Worm (Caenorhabditis elegans) whole organism, late embryonic: ENCODE results near the gene C24B5.4.

ENCODE experiments used
- F13H6.1 ChIP-seq: sonication (generic microtip); optimal IDR thresholded peaks from 2 replicates; lab custom pipeline; 2016; ENCODE audit warnings: missing genetic modification characterization, missing compliant biosample characterization
- K09A11.1 ChIP-seq: sonication (generic microtip); optimal IDR thresholded peaks from 2 replicates; lab custom pipeline; 2017; ENCODE audit warnings: antibody characterized with exemption, mild to moderate bottlenecking, missing genetic modification characterization, missing compliant biosample characterization; ENCODE audit not compliant: insufficient read depth
- ama-1 ChIP-seq: fragments of 150-350 bp; optimal IDR thresholded peaks from 2 replicates; lab custom pipeline; 2014
- ceh-14 ChIP-seq: sonication (generic microtip); optimal IDR thresholded peaks from 2 replicates; lab custom pipeline; 2016; ENCODE audit warnings: missing genotype, missing genetic modification characterization, missing compliant biosample characterization
- ceh-31 ChIP-seq: sonication (generic microtip); optimal IDR thresholded peaks from 2 replicates; lab custom pipeline; 2016; ENCODE audit warnings: missing genetic modification characterization, missing compliant biosample characterization
- ceh-6 ChIP-seq: fragments of 200-800 bp; sonication (Bioruptor generic); optimal IDR thresholded peaks from 2 replicates; lab custom pipeline; 2018; ENCODE audit warnings: mild to moderate bottlenecking, missing genetic modification characterization, missing compliant biosample characterization
- ceh-9 ChIP-seq: sonication (generic microtip); optimal IDR thresholded peaks from 2 replicates; lab custom pipeline; 2016; ENCODE audit warnings: mild to moderate bottlenecking, missing genetic modification characterization, inconsistent platforms, missing compliant biosample characterization
- elt-2 ChIP-seq: sonication (generic microtip); optimal IDR thresholded peaks from 2 replicates; lab custom pipeline; 2016; ENCODE audit warnings: missing genetic modification reagents, missing genetic modification characterization, missing compliant biosample characterization
- nfya-1 ChIP-seq: sonication (generic microtip); optimal IDR thresholded peaks from 2 replicates; lab custom pipeline; 2017; ENCODE audit warnings: missing genetic modification characterization, mild to moderate bottlenecking, missing compliant biosample characterization, antibody characterized with exemption, moderate library complexity
- npax-4 ChIP-seq: sonication (generic microtip); optimal IDR thresholded peaks from 2 replicates; lab custom pipeline; 2016; ENCODE audit warnings: missing genetic modification characterization, missing compliant biosample characterization
- pha-4 ChIP-seq: fragments of 150-350 bp; optimal IDR thresholded peaks from 2 replicates; lab custom pipeline; 2018; ENCODE audit warnings: missing biosample characterization, missing genetic modification reagents, missing genetic modification characterization
- tbx-2 ChIP-seq: sonication (generic microtip); optimal IDR thresholded peaks from 2 replicates; lab custom pipeline; 2016; ENCODE audit warnings: missing genetic modification characterization, missing compliant biosample characterization

ce11 chrV:9165073-9165699 is 31.9 kb downstream of the C24B5.4 start, which contains the start of gene col-10:
- TF ChIP-seq tbx-2 (tag; lab: Kevin White, UChicago) (no peak), ceh-14 (tag; lab: Kevin White, UChicago) (no peak), nfya-1 (tag; lab: Kevin White, UChicago) (no peak), npax-4 (tag; lab: Kevin White, UChicago) (no peak), ceh-9 (no peak), ceh-6 (GFP tag; lab: Kevin White, UChicago) (no peak), F13H6.1 (tag; lab: Kevin White, UChicago) (no peak), pha-4 (no peak), elt-2 (tag; lab: Kevin White, UChicago) (no peak), ceh-31 (tag; lab: Kevin White, UChicago) (no peak), ama-1 (lab: Kevin White, UChicago) (no peak), K09A11.1 (no peak)
